Fruit fly (Drosophila melanogaster) whole organism, wandering third instar larva: ENCODE measurements around the gene CG1812.

Source experiments
- Abd-B ChIP-seq: fragments of >200 bp; optimal IDR thresholded peaks from 2 replicates; lab custom pipeline; 2017; ENCODE audit warnings: missing biosample characterization, missing genetic modification characterization
- CG32264 ChIP-seq: fragments of 200-800 bp; sonication (Bioruptor generic); optimal IDR thresholded peaks from 2 replicates; lab custom pipeline; 2016; ENCODE audit warnings: missing biosample characterization, missing genetic modification characterization
- CG9705 ChIP-seq: fragments of 200-800 bp; sonication (Bioruptor generic); optimal IDR thresholded peaks from 2 replicates; lab custom pipeline; 2018; ENCODE audit warnings: missing biosample characterization, mild to moderate bottlenecking, missing genetic modification characterization
- CrebA ChIP-seq: fragments of 200-800 bp; sonication (Bioruptor generic); optimal IDR thresholded peaks from 2 replicates; lab custom pipeline; 2016; ENCODE audit warnings: missing biosample characterization, mild to moderate bottlenecking, missing genetic modification characterization, borderline replicate concordance
- Dfd ChIP-seq: fragments of >200 bp; optimal IDR thresholded peaks from 2 replicates; lab custom pipeline; 2017; ENCODE audit warnings: missing biosample characterization, missing genetic modification characterization
- Dif ChIP-seq: fragments of 200-275, 200-300 bp; sonication (Bioruptor generic); optimal IDR thresholded peaks from 2 replicates; lab custom pipeline; 2018; ENCODE audit warnings: missing biosample characterization, missing genetic modification characterization; ENCODE audit not compliant: partially characterized antibody
- GATAd ChIP-seq: sonication (Bioruptor generic); optimal IDR thresholded peaks from 2 replicates; lab custom pipeline; 2016; ENCODE audit warnings: missing biosample characterization, missing genetic modification characterization
- HLH106 ChIP-seq: fragments of 200-800 bp; optimal IDR thresholded peaks from 3 replicates; lab custom pipeline; 2019; ENCODE audit warnings: missing biosample characterization, mild to moderate bottlenecking, missing genetic modification characterization, moderate library complexity
- Hnf4 ChIP-seq: fragments of 200-800 bp; sonication (Bioruptor generic); optimal IDR thresholded peaks from 2 replicates; lab custom pipeline; 2016; ENCODE audit warnings: missing biosample characterization, mild to moderate bottlenecking, missing genetic modification characterization
- Hr78 ChIP-seq: fragments of >200 bp; optimal IDR thresholded peaks from 2 replicates; lab custom pipeline; 2017; ENCODE audit warnings: missing biosample characterization, missing genetic modification characterization
- Jra ChIP-seq: sonication (Bioruptor generic); optimal IDR thresholded peaks from 2 replicates; lab custom pipeline; 2016; ENCODE audit warnings: missing biosample characterization, missing genetic modification characterization
- Mio ChIP-seq: sonication (Bioruptor generic); optimal IDR thresholded peaks from 2 replicates; lab custom pipeline; 2016; ENCODE audit warnings: missing biosample characterization, missing genetic modification characterization
- Myc ChIP-seq: fragments of >200 bp; optimal IDR thresholded peaks from 2 replicates; lab custom pipeline; 2017
- N ChIP-seq: fragments of >200 bp; optimal IDR thresholded peaks from 2 replicates; lab custom pipeline; 2018; ENCODE audit warnings: missing biosample characterization, missing external identifiers, missing genetic modification characterization
- OdsH ChIP-seq: fragments of 200-800 bp; sonication (Bioruptor generic); optimal IDR thresholded peaks from 2 replicates; lab custom pipeline; 2016; ENCODE audit warnings: missing biosample characterization, mild to moderate bottlenecking, missing genetic modification characterization
- Rel ChIP-seq, 2 experiments: fragments of 200-800 bp; sonication (Bioruptor generic) in 1 of 2; optimal IDR thresholded peaks; 2 replicates in 1 of 2; 3 replicates in 1 of 2; lab custom pipeline; 2016 to 2019; ENCODE audit warnings: mild to moderate bottlenecking in 2 of 2, missing biosample characterization in 2 of 2, missing genetic modification characterization in 2 of 2, moderate library complexity in 1 of 2
- Sp1 ChIP-seq: fragments of 200-800 bp; sonication (Bioruptor generic); optimal IDR thresholded peaks from 3 replicates; lab custom pipeline; 2019; ENCODE audit warnings: missing biosample characterization, mild to moderate bottlenecking, missing genetic modification characterization, moderate library complexity
- Vsx2 ChIP-seq: fragments of 200-300, 225-300 bp; sonication (Bioruptor generic); optimal IDR thresholded peaks from 2 replicates; lab custom pipeline; 2018; ENCODE audit warnings: missing biosample characterization, missing genetic modification characterization; ENCODE audit not compliant: partially characterized antibody
- br ChIP-seq: fragments of 200-800 bp; sonication (Bioruptor generic); optimal IDR thresholded peaks from 2 replicates; lab custom pipeline; 2016; ENCODE audit warnings: missing biosample characterization, missing genetic modification characterization
- dl ChIP-seq, 2 experiments: fragments of 175-275, 200-275 bp in 1 of 2; fragments of 200-275 bp in 1 of 2; sonication (Bioruptor generic); optimal IDR thresholded peaks; lab custom pipeline; 2018; ENCODE audit warnings: mild to moderate bottlenecking in 2 of 2, missing biosample characterization in 2 of 2, missing genetic modification characterization in 2 of 2, moderate library complexity in 2 of 2; ENCODE audit not compliant: partially characterized antibody in 2 of 2, insufficient read depth in 1 of 2
- dmrt93B ChIP-seq: fragments of 200-800 bp; sonication (Bioruptor generic); optimal IDR thresholded peaks from 2 replicates; lab custom pipeline; 2018; ENCODE audit warnings: missing biosample characterization, mild to moderate bottlenecking, missing genetic modification characterization
- dsf ChIP-seq: sonication (Bioruptor generic); optimal IDR thresholded peaks from 2 replicates; lab custom pipeline; 2016; ENCODE audit warnings: missing biosample characterization, missing genetic modification characterization, borderline replicate concordance
- ey ChIP-seq: fragments of 200-800 bp; sonication (Bioruptor generic); optimal IDR thresholded peaks from 2 replicates; lab custom pipeline; 2016; ENCODE audit warnings: missing biosample characterization, missing genetic modification characterization
- foxo ChIP-seq, 2 experiments: fragments of 200-800 bp; sonication (Bioruptor generic); optimal IDR thresholded peaks; 2 replicates in 1 of 2; 3 replicates in 1 of 2; lab custom pipeline; 2016 to 2017; ENCODE audit warnings: missing biosample characterization in 2 of 2, missing genetic modification characterization in 2 of 2
- fru ChIP-seq: fragments of 200-800 bp; sonication (Bioruptor generic); optimal IDR thresholded peaks from 3 replicates; lab custom pipeline; 2016; ENCODE audit warnings: missing biosample characterization, mild to moderate bottlenecking, missing genetic modification characterization
- h ChIP-seq: fragments of 200-800 bp; sonication (Bioruptor generic); optimal IDR thresholded peaks from 3 replicates; lab custom pipeline; 2016; ENCODE audit warnings: missing biosample characterization, mild to moderate bottlenecking, missing genetic modification characterization
- jim ChIP-seq: fragments of 175-275, 200-325 bp; sonication (Bioruptor generic); optimal IDR thresholded peaks from 2 replicates; lab custom pipeline; 2016; ENCODE audit warnings: missing biosample characterization, mild to moderate bottlenecking, missing genetic modification characterization
- lola ChIP-seq: fragments of >200 bp; optimal IDR thresholded peaks from 2 replicates; lab custom pipeline; 2017; ENCODE audit warnings: missing biosample characterization, missing genetic modification characterization
- pan ChIP-seq: fragments of >200 bp; optimal IDR thresholded peaks from 2 replicates; lab custom pipeline; 2017
- psq ChIP-seq: fragments of 200-800 bp; sonication (Bioruptor generic); optimal IDR thresholded peaks from 3 replicates; lab custom pipeline; 2017; ENCODE audit warnings: missing biosample characterization, mild to moderate bottlenecking, missing genetic modification characterization, moderate library complexity
- rgr ChIP-seq: fragments of 200-800 bp; sonication (Bioruptor generic); optimal IDR thresholded peaks from 3 replicates; lab custom pipeline; 2016; ENCODE audit warnings: missing biosample characterization, mild to moderate bottlenecking, missing genetic modification characterization
- sage ChIP-seq: fragments of 200-800 bp; sonication (Bioruptor generic); optimal IDR thresholded peaks from 2 replicates; lab custom pipeline; 2016; ENCODE audit warnings: missing biosample characterization, mild to moderate bottlenecking, missing genetic modification characterization
- sv ChIP-seq: fragments of 200-800 bp; sonication (Bioruptor generic); optimal IDR thresholded peaks from 3 replicates; lab custom pipeline; 2016; ENCODE audit warnings: missing biosample characterization, missing genetic modification characterization
- tai ChIP-seq: sonication (Bioruptor generic); optimal IDR thresholded peaks from 2 replicates; lab custom pipeline; 2016; ENCODE audit warnings: missing biosample characterization, missing genetic modification characterization
- usp ChIP-seq: fragments of >200 bp; optimal IDR thresholded peaks from 2 replicates; lab custom pipeline; 2017; ENCODE audit warnings: missing biosample characterization, missing genetic modification characterization
- woc ChIP-seq: sonication (Bioruptor generic); optimal IDR thresholded peaks from 2 replicates; lab custom pipeline; 2016; ENCODE audit warnings: missing biosample characterization, mild to moderate bottlenecking, missing genetic modification characterization

Gene CG1812

DNA sequence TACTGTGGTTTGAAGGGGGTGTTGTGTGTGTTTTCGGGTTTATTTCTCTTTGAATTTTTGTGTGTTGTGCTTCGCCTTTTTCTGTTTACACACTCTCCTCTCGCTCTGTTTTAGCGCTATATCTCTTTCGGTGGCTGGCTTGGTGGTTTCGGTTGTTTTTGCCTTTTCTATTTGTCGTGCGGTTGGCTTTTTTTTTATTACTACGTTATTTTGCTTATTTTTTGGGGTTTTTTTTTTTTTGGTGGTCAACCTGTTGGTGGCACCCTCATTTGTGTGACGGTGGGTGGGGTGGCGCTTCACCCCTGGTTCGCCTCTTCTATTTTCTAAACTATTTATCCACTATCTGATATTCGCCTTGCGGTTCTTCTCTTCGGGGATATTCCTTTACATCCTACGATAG lies 20.5 kb upstream of the CG1812 start:
- TF ChIP-seq Rel (GFP tag; optimal IDR thresholded peaks at IDR 0.05; lab: Kevin White, UChicago) (no peak), Rel (tag; optimal IDR thresholded peaks at IDR 0.05; lab: Kevin White, UChicago) (no peak), psq (peak; percentile 41)

DNA sequence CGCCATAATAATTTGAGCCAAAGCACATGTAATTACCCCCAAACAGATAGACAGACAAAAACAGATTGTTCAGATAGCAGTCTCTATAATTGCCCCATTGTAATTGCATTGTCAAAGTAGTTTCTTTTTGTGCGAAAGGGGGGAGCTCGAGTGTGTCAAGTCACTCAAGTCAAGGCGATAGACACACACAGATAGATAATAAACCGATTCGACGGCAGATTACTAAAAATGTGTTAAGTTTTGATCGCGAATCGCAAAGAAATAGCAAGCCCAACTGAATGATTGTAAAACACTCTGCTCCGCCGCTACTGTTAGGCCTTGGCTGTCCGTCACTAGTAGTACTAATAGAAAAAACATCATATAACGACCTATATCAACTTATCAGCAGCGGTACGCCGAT lies 18.7 kb upstream of the CG1812 start:
- no peak for TF ChIP-seq pan (lab: Kevin White, UChicago)
- TF ChIP-seq psq: no peak
- TF ChIP-seq tai: no peak
- TF ChIP-seq OdsH (GFP tag; lab: Kevin White, UChicago): no peak
- TF ChIP-seq Hnf4: no peak
- no peak for TF ChIP-seq rgr
- TF ChIP-seq lola (GFP tag; lab: Kevin White, UChicago): no peak
- TF ChIP-seq br: no peak
- TF ChIP-seq Jra (GFP tag; lab: Kevin White, UChicago): no peak
- no peak for TF ChIP-seq Myc (lab: Kevin White, UChicago)
- no peak for TF ChIP-seq Dfd (GFP tag; lab: Kevin White, UChicago)
- no peak for TF ChIP-seq Sp1
- no peak for TF ChIP-seq CrebA (GFP tag; lab: Kevin White, UChicago)
- TF ChIP-seq sage (GFP tag; lab: Kevin White, UChicago): no peak
- no peak for TF ChIP-seq HLH106 (tag; lab: Kevin White, UChicago)
- no peak for TF ChIP-seq dmrt93B
- no peak for TF ChIP-seq Hr78 (GFP tag; lab: Kevin White, UChicago)

DNA sequence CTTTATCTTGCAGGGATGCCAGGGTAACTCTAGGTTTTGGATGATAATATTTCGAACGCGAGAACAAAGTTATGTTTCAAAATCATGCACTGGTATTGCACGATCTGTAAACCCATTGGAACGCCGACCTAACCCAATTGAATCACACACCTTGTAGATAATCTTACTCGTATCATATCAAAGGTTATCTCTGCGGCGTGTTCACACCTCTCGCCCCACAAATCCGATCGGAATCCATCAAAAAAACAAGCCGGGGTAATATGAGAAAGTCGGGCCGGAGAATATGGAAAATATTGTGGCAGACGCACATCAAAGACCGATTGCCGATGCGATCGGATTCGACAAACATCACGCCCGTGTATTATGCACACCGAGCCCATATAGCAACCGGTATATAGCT lies 16.2 kb upstream of the CG1812 start:
- TF ChIP-seq CrebA (GFP tag; lab: Kevin White, UChicago) (no peak), HLH106 (tag; lab: Kevin White, UChicago) (no peak)
- TF ChIP-seq, all 38 proteins: peak for 0

dm6 chrX:20495767-20496656 lies 15.3 kb upstream of the CG1812 start:
- TF ChIP-seq dsf (GFP tag; lab: Kevin White, UChicago) (no peak), CG32264 (GFP tag; lab: Kevin White, UChicago) (no peak), woc (GFP tag; lab: Kevin White, UChicago) (peak; percentile 23), HLH106 (tag; lab: Kevin White, UChicago) (peak; percentile 35), br (peak; percentile 44), Hnf4 (peak; percentile 1), sv (GFP tag; lab: Kevin White, UChicago) (peak; percentile 54), psq (peak; percentile 37), usp (GFP tag; lab: Kevin White, UChicago) (no peak), CrebA (GFP tag; lab: Kevin White, UChicago) (no peak), Abd-B (GFP tag; lab: Kevin White, UChicago) (no peak), N (GFP tag; lab: Kevin White, UChicago) (no peak), ey (GFP tag; lab: Kevin White, UChicago) (peak; percentile 40), OdsH (GFP tag; lab: Kevin White, UChicago) (peak; percentile 28), pan (lab: Kevin White, UChicago) (peak; percentile 49), dmrt93B (no peak), rgr (peak; percentile 52), tai (no peak), h (peak; percentile 59), Dif (GFP tag; lab: Kevin White, UChicago) (no peak), fru (GFP tag; lab: Kevin White, UChicago) (peak; percentile 45), foxo (GFP tag; optimal IDR thresholded peaks at IDR 0.05; lab: Kevin White, UChicago) (peak in 1 of 2 experiments; percentile 57), lola (GFP tag; lab: Kevin White, UChicago) (no peak), Hr78 (GFP tag; lab: Kevin White, UChicago) (no peak), Sp1 (peak; percentile 35), Rel (GFP tag; optimal IDR thresholded peaks at IDR 0.05; lab: Kevin White, UChicago) (no peak), Rel (tag; optimal IDR thresholded peaks at IDR 0.05; lab: Kevin White, UChicago) (no peak)

DNA sequence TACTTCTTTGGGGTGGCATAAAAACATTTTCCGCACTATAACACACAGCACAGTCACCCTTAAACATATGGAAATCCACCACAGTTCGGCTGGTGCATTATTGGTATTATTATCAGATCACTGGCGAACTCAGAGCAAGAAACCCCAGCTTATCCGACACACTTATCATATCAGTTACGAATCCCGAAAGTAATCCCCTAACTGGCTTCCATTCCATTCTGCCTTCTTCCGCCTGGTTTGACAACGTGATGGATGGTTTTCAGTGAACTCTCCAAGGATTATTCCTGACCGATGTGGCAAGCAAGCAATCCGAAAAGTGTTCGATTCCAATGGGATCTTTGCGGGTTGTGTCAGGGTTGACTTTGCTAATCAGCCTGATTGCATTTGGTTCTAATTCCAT lies 12.4 kb upstream of the CG1812 start:
- TF ChIP-seq woc (GFP tag; lab: Kevin White, UChicago) (no peak), GATAd (GFP tag; lab: Kevin White, UChicago) (no peak), ey (GFP tag; lab: Kevin White, UChicago) (no peak), rgr (no peak), Mio (no peak), N (GFP tag; lab: Kevin White, UChicago) (no peak), dmrt93B (no peak), psq (no peak), Hr78 (GFP tag; lab: Kevin White, UChicago) (no peak), jim (no peak), Myc (lab: Kevin White, UChicago) (no peak), Jra (GFP tag; lab: Kevin White, UChicago) (no peak), h (no peak), dl (GFP tag; optimal IDR thresholded peaks at IDR 0.05; lab: Kevin White, UChicago; ENCODE audit: insufficient read depth in 1 of 2, partially characterized antibody in 2 of 2) (no peak), Rel (GFP tag; optimal IDR thresholded peaks at IDR 0.05; lab: Kevin White, UChicago) (no peak), Rel (tag; optimal IDR thresholded peaks at IDR 0.05; lab: Kevin White, UChicago) (no peak), CG9705 (GFP tag; lab: Kevin White, UChicago) (no peak), Vsx2 (GFP tag; lab: Kevin White, UChicago) (no peak), br (no peak), Hnf4 (no peak)
